Worm (Caenorhabditis elegans): ENCODE data around the gene rsp-5.

The rsp-5 gene

DNA sequence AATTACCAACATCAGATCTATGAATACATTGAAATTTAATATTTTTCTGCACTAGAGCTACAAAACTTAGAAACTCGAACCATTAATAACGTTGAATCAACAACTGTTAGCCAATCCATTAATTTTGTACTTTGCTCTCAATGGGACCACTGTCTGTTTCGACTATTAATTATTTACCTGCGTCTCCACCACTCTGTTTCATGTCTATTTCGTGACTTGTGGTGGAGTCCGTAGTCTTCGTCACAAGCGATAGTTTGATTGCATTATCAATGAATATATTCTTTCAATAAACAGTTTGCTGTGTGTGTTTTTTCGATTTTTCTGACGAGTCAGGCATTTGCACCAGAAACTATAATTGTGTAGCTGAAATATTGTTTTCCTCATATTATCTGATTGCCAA is 3.6 kb upstream of the rsp-5 start (continued):
- TF ChIP-seq nhr-12 (tag; optimal IDR thresholded peaks at IDR 0.05), result no peak

DNA sequence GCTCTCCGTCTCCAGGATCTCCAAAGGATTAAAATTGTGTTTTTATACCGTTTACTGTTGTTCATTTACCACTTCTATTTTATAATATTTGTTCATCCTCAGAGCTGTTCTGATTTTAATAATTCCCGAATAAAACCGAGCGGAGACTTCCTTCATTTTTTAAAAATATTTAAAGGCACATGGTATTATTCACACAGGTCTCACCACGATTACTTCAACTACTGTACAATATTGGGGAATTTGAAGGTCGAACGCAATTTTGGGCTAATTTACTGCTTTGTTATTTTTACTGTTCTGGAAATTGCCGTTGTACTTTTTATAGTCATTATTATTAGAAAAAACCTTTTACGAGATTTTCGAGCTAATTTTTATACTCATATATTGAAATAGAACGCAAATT is 1.2 kb downstream of the rsp-5 start:
- TF ChIP-seq nhr-12 (tag; optimal IDR thresholded peaks at IDR 0.05) (no peak), nhr-77 (tag; optimal IDR thresholded peaks at IDR 0.05) (no peak), ceh-82 (tag; optimal IDR thresholded peaks at IDR 0.05) (no peak), sem-4 (tag; optimal IDR thresholded peaks at IDR 0.05) (no peak), lin-13 (GFP tag; optimal IDR thresholded peaks at IDR 0.05) (no peak), sma-3 (GFP tag; optimal IDR thresholded peaks at IDR 0.05) (no peak), nhr-21 (tag; optimal IDR thresholded peaks at IDR 0.05) (no peak), lin-11 (tag; optimal IDR thresholded peaks at IDR 0.05) (no peak), elt-1 (tag; optimal IDR thresholded peaks at IDR 0.05) (no peak), lin-39 (tag; optimal IDR thresholded peaks at IDR 0.05) (no peak), alr-1 (tag; optimal IDR thresholded peaks at IDR 0.05) (no peak)

DNA sequence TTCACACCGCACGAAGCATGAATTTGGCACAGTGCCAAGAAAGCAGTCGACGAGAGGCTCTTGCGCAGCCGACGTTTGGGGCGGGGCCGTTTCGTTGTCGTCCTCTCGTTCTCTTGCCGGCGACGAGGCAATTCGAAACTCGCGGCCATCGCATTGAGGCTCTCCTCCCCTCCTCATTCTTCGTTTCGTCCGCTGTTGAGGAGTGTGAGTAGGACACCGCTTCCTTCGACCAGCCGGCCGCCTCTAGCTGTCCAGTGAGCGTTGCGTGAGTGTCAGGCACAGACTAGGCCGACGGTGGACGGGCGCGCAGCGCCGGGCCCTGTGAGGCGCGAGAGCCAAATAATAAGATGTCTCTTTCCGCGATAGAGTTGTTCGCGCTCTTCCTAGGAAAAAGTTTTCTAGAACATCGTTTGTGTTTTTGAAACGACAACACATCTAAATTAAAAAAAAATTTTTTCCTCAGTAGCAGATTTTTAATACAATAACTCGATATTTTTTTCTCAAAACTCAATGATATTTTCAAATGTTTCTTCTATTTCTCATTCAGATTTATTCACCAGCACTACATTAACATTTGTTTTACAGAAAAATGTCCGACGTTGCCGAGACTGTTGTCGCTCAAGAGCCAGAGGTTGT is 2.0 kb downstream of the rsp-5 start, which contains the start of the genes T28D9.11 and T28D9.1:
TSS of gene T28D9.11 (minus strand) at position 177 of the 636 bp plus-strand sequence.
TSS of gene T28D9.1 (plus strand) at position 586 of the 636 bp plus-strand sequence.
- TF ChIP-seq nhr-129 (tag; optimal IDR thresholded peaks at IDR 0.05) (peak; percentile 82), crh-2 (tag; optimal IDR thresholded peaks at IDR 0.05) (peak; percentile 3), lin-13 (GFP tag; optimal IDR thresholded peaks at IDR 0.05) (peak; percentile 19), dmd-4 (tag; optimal IDR thresholded peaks at IDR 0.05) (no peak), ama-1 (optimal IDR thresholded peaks at IDR 0.05) (peak; percentile 23), nhr-11 (tag; optimal IDR thresholded peaks at IDR 0.05) (no peak), nhr-6 (tag; optimal IDR thresholded peaks at IDR 0.05) (no peak), C34F6.9 (tag; optimal IDR thresholded peaks at IDR 0.05) (peak; percentile 47), nhr-10 (tag; optimal IDR thresholded peaks at IDR 0.05) (no peak), ceh-16 (tag; optimal IDR thresholded peaks at IDR 0.05) (peak; percentile 5), alr-1 (tag; optimal IDR thresholded peaks at IDR 0.05) (no peak), nhr-21 (tag; optimal IDR thresholded peaks at IDR 0.05) (peak; percentile 45), fos-1 (tag; optimal IDR thresholded peaks at IDR 0.05) (peak; percentile 34), unc-55 (GFP tag; optimal IDR thresholded peaks at IDR 0.05) (peak; percentile 66), lsy-2 (tag; optimal IDR thresholded peaks at IDR 0.05) (peak in 1 of 2 experiments; percentile 68), lin-39 (tag; optimal IDR thresholded peaks at IDR 0.05) (no peak), unc-39 (tag; optimal IDR thresholded peaks at IDR 0.05) (peak; percentile 36), egl-27 (tag; optimal IDR thresholded peaks at IDR 0.05) (peak; percentile 9), lin-11 (tag; optimal IDR thresholded peaks at IDR 0.05) (peak; percentile 60), F13H6.1 (tag; optimal IDR thresholded peaks at IDR 0.05) (peak; percentile 67), zag-1 (tag; optimal IDR thresholded peaks at IDR 0.05) (peak; percentile 40), sma-9 (GFP tag; optimal IDR thresholded peaks at IDR 0.05) (peak; percentile 7), sma-9 (tag; optimal IDR thresholded peaks at IDR 0.05) (no peak), mdl-1 (tag; optimal IDR thresholded peaks at IDR 0.05) (peak; percentile 9 to 41), snpc-4 (tag; optimal IDR thresholded peaks at IDR 0.05) (peak; percentile 94), peb-1 (tag; optimal IDR thresholded peaks at IDR 0.05) (no peak)

DNA sequence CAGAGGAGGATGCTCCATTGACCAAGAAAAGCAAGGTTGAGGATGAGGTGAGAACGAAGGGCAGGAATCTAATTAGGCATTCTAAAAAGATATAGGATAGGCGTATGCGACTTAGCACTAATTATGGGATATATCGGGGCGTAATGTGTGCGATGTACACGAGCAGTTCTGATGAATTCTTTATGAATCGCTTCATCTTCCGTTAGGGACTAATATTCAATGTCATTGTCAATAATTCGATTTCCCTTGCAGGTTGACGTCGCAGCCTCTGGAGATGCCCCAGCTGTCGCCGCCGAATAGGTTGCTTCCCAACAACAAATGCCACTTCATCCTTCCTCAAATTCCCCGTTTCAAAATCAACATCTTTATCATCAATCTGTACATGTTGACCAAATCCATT is 3.2 kb downstream of the rsp-5 start:
- TF ChIP-seq ztf-4 (tag; optimal IDR thresholded peaks at IDR 0.05) (no peak), unc-55 (GFP tag; optimal IDR thresholded peaks at IDR 0.05) (peak; percentile 9)

DNA sequence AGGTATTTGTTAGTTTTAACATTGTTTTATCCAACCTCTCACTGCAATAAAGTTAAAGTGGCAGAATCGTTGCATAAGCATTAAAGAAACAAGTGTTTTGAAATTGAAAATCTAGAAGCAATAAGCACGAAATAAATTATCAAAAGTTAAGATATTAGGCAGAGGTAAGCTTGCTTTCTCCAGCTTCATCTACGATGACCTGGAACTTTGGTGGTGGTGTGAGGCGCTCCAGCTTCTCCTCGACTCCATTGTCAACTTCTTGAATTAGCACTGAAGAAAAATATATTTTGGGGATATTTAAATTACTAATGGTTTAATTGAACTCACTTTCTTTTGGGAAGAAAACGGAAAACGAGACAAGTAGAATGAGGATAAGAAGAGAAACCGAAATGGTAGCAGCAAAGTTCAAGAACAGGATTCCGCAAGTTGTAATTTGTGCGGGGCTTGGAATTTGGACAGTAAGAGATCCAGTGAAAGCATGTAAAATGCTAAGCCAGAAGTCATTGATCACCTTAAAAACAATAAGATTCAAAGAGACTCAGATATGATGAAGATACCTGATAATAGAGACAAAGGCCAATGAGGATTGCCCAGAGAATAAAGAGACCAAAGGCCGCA is 3.9 kb downstream of the rsp-5 start:
- TF ChIP-seq dmd-4 (tag; optimal IDR thresholded peaks at IDR 0.05) (no peak), unc-55 (GFP tag; optimal IDR thresholded peaks at IDR 0.05) (no peak), lsy-2 (tag; optimal IDR thresholded peaks at IDR 0.05) (no peak), lin-39 (tag; optimal IDR thresholded peaks at IDR 0.05) (no peak), mdl-1 (tag; optimal IDR thresholded peaks at IDR 0.05) (no peak), nhr-129 (tag; optimal IDR thresholded peaks at IDR 0.05) (no peak), ZK546.5 (tag; optimal IDR thresholded peaks at IDR 0.05) (no peak), R02D3.7 (tag; optimal IDR thresholded peaks at IDR 0.05) (no peak), egl-27 (tag; optimal IDR thresholded peaks at IDR 0.05) (no peak), snpc-4 (tag; optimal IDR thresholded peaks at IDR 0.05) (no peak), skn-1 (tag; optimal IDR thresholded peaks at IDR 0.05) (no peak), elt-3 (tag; optimal IDR thresholded peaks at IDR 0.05) (no peak), unc-39 (tag; optimal IDR thresholded peaks at IDR 0.05) (no peak), C34F6.9 (tag; optimal IDR thresholded peaks at IDR 0.05) (no peak), fos-1 (tag; optimal IDR thresholded peaks at IDR 0.05) (no peak), sma-9 (GFP tag; optimal IDR thresholded peaks at IDR 0.05) (no peak), sma-9 (tag; optimal IDR thresholded peaks at IDR 0.05) (no peak), mbf-1 (tag; optimal IDR thresholded peaks at IDR 0.05) (no peak)
